Worm (Caenorhabditis elegans) whole organism, late embryonic: ENCODE data around the gene nlp-76.

Source experiments
- K09A11.1 ChIP-seq: sonication (generic microtip); optimal IDR thresholded peaks from 2 replicates; lab custom pipeline; 2017; ENCODE audit warnings: antibody characterized with exemption, mild to moderate bottlenecking, missing genetic modification characterization, missing compliant biosample characterization; ENCODE audit not compliant: insufficient read depth
- ceh-19 ChIP-seq: fragments of 200-800 bp; sonication (Bioruptor generic); optimal IDR thresholded peaks from 2 replicates; lab custom pipeline; 2018; ENCODE audit warnings: mild to moderate bottlenecking, missing genetic modification characterization, missing compliant biosample characterization
- fkh-10 ChIP-seq: fragments of 150-350 bp; optimal IDR thresholded peaks from 2 replicates; lab custom pipeline; 2014; ENCODE audit warnings: missing biosample characterization, missing genetic modification reagents, missing genetic modification characterization
- hlh-30 ChIP-seq: sonication (generic microtip); optimal IDR thresholded peaks from 2 replicates; lab custom pipeline; 2017; ENCODE audit warnings: antibody characterized with exemption, missing genetic modification characterization, missing compliant biosample characterization; ENCODE audit not compliant: insufficient read depth
- hlh-6 ChIP-seq: sonication (generic microtip); optimal IDR thresholded peaks from 2 replicates; lab custom pipeline; 2016; ENCODE audit warnings: missing genotype, missing genetic modification characterization, missing compliant biosample characterization
- nhr-11 ChIP-seq: fragments of 150-350 bp; optimal IDR thresholded peaks from 2 replicates; lab custom pipeline; 2014; ENCODE audit warnings: missing biosample characterization, missing genetic modification characterization
- pag-3 ChIP-seq: sonication (generic microtip); optimal IDR thresholded peaks from 2 replicates; lab custom pipeline; 2016; ENCODE audit warnings: missing compliant biosample characterization, missing genetic modification characterization, borderline replicate concordance
- pha-4 ChIP-seq: fragments of 150-350 bp; optimal IDR thresholded peaks from 2 replicates; lab custom pipeline; 2018; ENCODE audit warnings: missing biosample characterization, missing genetic modification reagents, missing genetic modification characterization
- tbx-2 ChIP-seq: sonication (generic microtip); optimal IDR thresholded peaks from 2 replicates; lab custom pipeline; 2016; ENCODE audit warnings: missing genetic modification characterization, missing compliant biosample characterization
- unc-55 ChIP-seq: sonication (generic microtip); optimal IDR thresholded peaks from 2 replicates; lab custom pipeline; 2017; ENCODE audit warnings: missing biosample characterization, missing genetic modification reagents, missing genetic modification characterization
- unc-86 ChIP-seq: sonication (generic microtip); optimal IDR thresholded peaks from 2 replicates; lab custom pipeline; 2016; ENCODE audit warnings: missing genetic modification characterization, missing compliant biosample characterization
- ztf-16 ChIP-seq: sonication (generic microtip); optimal IDR thresholded peaks from 2 replicates; lab custom pipeline; 2017; ENCODE audit warnings: missing genetic modification characterization, missing compliant biosample characterization

DNA sequence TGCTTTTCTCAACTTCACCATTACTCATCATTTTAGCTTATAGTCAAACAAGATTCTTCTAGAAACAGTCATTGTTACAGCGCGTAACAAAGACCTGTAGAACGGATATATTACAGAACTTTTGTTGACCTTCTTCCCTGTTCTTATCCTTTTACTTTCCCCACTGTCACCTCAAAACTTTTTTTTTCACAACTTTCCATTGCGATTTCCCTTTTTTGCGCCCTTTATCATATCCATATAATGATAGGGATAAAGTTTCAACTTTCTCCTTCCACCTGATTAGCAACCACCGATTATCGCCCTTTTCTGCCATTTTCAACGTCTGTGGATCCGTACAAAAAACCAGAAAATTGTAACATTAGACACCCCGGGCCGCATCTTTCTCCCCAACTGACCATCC lies 13.4 kb upstream of the nlp-76 start:
- no peak for TF ChIP-seq pag-3
- no peak for TF ChIP-seq fkh-10 (GFP tag; lab: Kevin White, UChicago)
- TF ChIP-seq hlh-30 (tag; lab: Kevin White, UChicago): no peak
- no peak for TF ChIP-seq K09A11.1
- no peak for TF ChIP-seq nhr-11 (tag; lab: Kevin White, UChicago)
- no peak for TF ChIP-seq unc-55 (GFP tag; lab: Kevin White, UChicago)
- no peak for TF ChIP-seq ztf-16
- TF ChIP-seq tbx-2: no peak
- no peak for TF ChIP-seq pha-4
- no peak for TF ChIP-seq ceh-19 (GFP tag; lab: Kevin White, UChicago)
- TF ChIP-seq hlh-6: no peak
- TF ChIP-seq unc-86 (tag; lab: Kevin White, UChicago): no peak
